Fruit fly (Drosophila melanogaster) whole organism, embryonic: Measurements from ENCODE around the gene CG4970.

Experiments used
- Adf1 ChIP-seq: fragments of 200-800 bp; sonication (Bioruptor generic); IDR thresholded peaks from 2 replicates; pipeline ENCODE4 v1.3.6; 2022; ENCODE audit warnings: missing biosample characterization, missing genetic modification characterization
- CG11398 ChIP-seq: fragments of 200-800 bp; sonication (Bioruptor generic); optimal IDR thresholded peaks from 2 replicates; lab custom pipeline; 2016; ENCODE audit warnings: missing biosample characterization, missing genetic modification characterization
- CG12236 ChIP-seq: fragments of 200-800 bp; sonication (Bioruptor generic); optimal IDR thresholded peaks from 2 replicates; lab custom pipeline; 2016; ENCODE audit warnings: missing biosample characterization, missing genetic modification characterization
- CG12942 ChIP-seq: fragments of 200-800 bp; sonication (Bioruptor generic); optimal IDR thresholded peaks from 3 replicates; lab custom pipeline; 2016; ENCODE audit warnings: missing biosample characterization, missing genetic modification characterization
- CG13296 ChIP-seq: fragments of 200-800 bp; sonication (Bioruptor generic); optimal IDR thresholded peaks from 3 replicates; lab custom pipeline; 2018; ENCODE audit warnings: missing biosample characterization, mild to moderate bottlenecking, missing genetic modification characterization
- CG14050 ChIP-seq: fragments of 200-800 bp; sonication (Bioruptor generic); IDR thresholded peaks from 3 replicates; pipeline ENCODE4 v1.3.6; 2022; ENCODE audit warnings: missing biosample characterization, missing genetic modification characterization
- CG14667 ChIP-seq: fragments of 200-800 bp; sonication (Bioruptor generic); IDR thresholded peaks from 2 replicates; pipeline ENCODE4 v1.3.6; 2022; ENCODE audit warnings: missing biosample characterization, missing genetic modification characterization
- CG15073 ChIP-seq: fragments of 200-800 bp; sonication (Bioruptor generic); optimal IDR thresholded peaks from 2 replicates; lab custom pipeline; 2016; ENCODE audit warnings: missing biosample characterization, missing genetic modification characterization
- CG15479 ChIP-seq: fragments of 200-800 bp; sonication (Bioruptor generic); optimal IDR thresholded peaks from 3 replicates; lab custom pipeline; 2019; ENCODE audit warnings: missing biosample characterization, mild to moderate bottlenecking, missing genetic modification characterization, moderate library complexity
- CG15514 ChIP-seq: fragments of 200-800 bp; sonication (Bioruptor generic); optimal IDR thresholded peaks from 3 replicates; lab custom pipeline; 2017; ENCODE audit warnings: missing biosample characterization, missing genetic modification characterization, mild to moderate bottlenecking, moderate library complexity, missing genetic modification reagents
- CG2116 ChIP-seq: fragments of 200-800 bp; sonication (Bioruptor generic); optimal IDR thresholded peaks from 3 replicates; lab custom pipeline; 2018; ENCODE audit warnings: missing biosample characterization, mild to moderate bottlenecking, missing genetic modification characterization
- CG2129 ChIP-seq: fragments of 200-800 bp; sonication (Bioruptor generic); IDR thresholded peaks from 2 replicates; pipeline ENCODE4 v1.3.6; 2022; ENCODE audit warnings: missing biosample characterization, missing genetic modification characterization; ENCODE audit not compliant: partially characterized antibody
- CG2678 ChIP-seq: fragments of 200-800 bp; sonication (Bioruptor generic); optimal IDR thresholded peaks from 3 replicates; lab custom pipeline; 2019; ENCODE audit warnings: missing biosample characterization, mild to moderate bottlenecking, missing genetic modification characterization, moderate library complexity
- CG34224 ChIP-seq: fragments of 200-800 bp; sonication (Bioruptor generic); IDR thresholded peaks from 3 replicates; pipeline ENCODE4 v1.3.6; 2022; ENCODE audit warnings: missing biosample characterization, missing genetic modification characterization; ENCODE audit not compliant: partially characterized antibody
- CG34376 ChIP-seq: fragments of 200-800 bp; sonication (Bioruptor generic); optimal IDR thresholded peaks from 2 replicates; lab custom pipeline; 2018; ENCODE audit warnings: missing biosample characterization, mild to moderate bottlenecking, missing genetic modification characterization
- CG7556 ChIP-seq: fragments of 200-800 bp; sonication (Bioruptor generic); optimal IDR thresholded peaks from 2 replicates; lab custom pipeline; 2017; ENCODE audit warnings: missing biosample characterization, mild to moderate bottlenecking, missing genetic modification characterization
- CG8765 ChIP-seq: fragments of 200-800 bp; sonication (Bioruptor generic); IDR thresholded peaks from 2 replicates; pipeline ENCODE4 v1.3.6; 2022; ENCODE audit warnings: missing biosample characterization, missing genetic modification characterization
- CG9215 ChIP-seq: fragments of 200-800 bp; sonication (Bioruptor generic); IDR thresholded peaks from 2 replicates; pipeline ENCODE4 v1.3.6; 2022; ENCODE audit warnings: missing biosample characterization, missing genetic modification characterization
- CHES-1-like ChIP-seq: fragments of 200-800 bp; sonication (Bioruptor generic); optimal IDR thresholded peaks from 2 replicates; lab custom pipeline; 2016; ENCODE audit warnings: missing biosample characterization, missing genetic modification characterization
- Dek ChIP-seq: fragments of 200-800 bp; sonication (Bioruptor generic); optimal IDR thresholded peaks from 3 replicates; lab custom pipeline; 2019; ENCODE audit warnings: missing biosample characterization, mild to moderate bottlenecking, missing genetic modification characterization, moderate library complexity
- Dip3 ChIP-seq: fragments of 200-800 bp; sonication (Bioruptor generic); optimal IDR thresholded peaks from 3 replicates; lab custom pipeline; 2016; ENCODE audit warnings: missing biosample characterization, missing genetic modification characterization
- Doc2 ChIP-seq: fragments of 200-800 bp; sonication (Bioruptor generic); IDR thresholded peaks from 2 replicates; pipeline ENCODE4 v1.3.6; 2022; ENCODE audit warnings: missing biosample characterization, missing genetic modification characterization
- Dref ChIP-seq: fragments of 200-800 bp; sonication (Bioruptor generic); IDR thresholded peaks from 2 replicates; pipeline ENCODE4 v1.3.6; 2022; ENCODE audit warnings: missing biosample characterization, missing genetic modification characterization
- Hey ChIP-seq: fragments of 200-800 bp; sonication (Bioruptor generic); optimal IDR thresholded peaks from 3 replicates; lab custom pipeline; 2018; ENCODE audit warnings: missing biosample characterization, mild to moderate bottlenecking, missing genetic modification characterization
- HmgD ChIP-seq: fragments of 200-800 bp; sonication (Bioruptor generic); optimal IDR thresholded peaks from 3 replicates; lab custom pipeline; 2016; ENCODE audit warnings: missing biosample characterization, missing genetic modification characterization
- Hmr ChIP-seq: fragments of 200-800 bp; sonication (Bioruptor generic); optimal IDR thresholded peaks from 3 replicates; lab custom pipeline; 2017; ENCODE audit warnings: mild to moderate bottlenecking, missing biosample characterization, missing genetic modification reagents, missing genetic modification characterization
- Hsf ChIP-seq: fragments of 200-800 bp; sonication (Bioruptor generic); optimal IDR thresholded peaks from 3 replicates; lab custom pipeline; 2016; ENCODE audit warnings: missing biosample characterization, missing genetic modification characterization
- Jarid2 ChIP-seq: fragments of 200-800 bp; sonication (Bioruptor generic); optimal IDR thresholded peaks from 3 replicates; lab custom pipeline; 2017; ENCODE audit warnings: mild to moderate bottlenecking, missing biosample characterization, missing genetic modification reagents, missing genetic modification characterization
- MESR4 ChIP-seq: fragments of 200-800 bp; sonication (Bioruptor generic); optimal IDR thresholded peaks from 2 replicates; lab custom pipeline; 2018; ENCODE audit warnings: missing biosample characterization, mild to moderate bottlenecking, missing genetic modification characterization, moderate library complexity
- NC2α ChIP-seq: fragments of 200-800 bp; sonication (Bioruptor generic); optimal IDR thresholded peaks from 2 replicates; lab custom pipeline; 2016; ENCODE audit warnings: missing biosample characterization, missing genetic modification characterization
- Scr ChIP-seq: fragments of 200-800 bp; sonication (Bioruptor generic); IDR thresholded peaks from 2 replicates; pipeline ENCODE4 v1.3.6; 2022; ENCODE audit warnings: missing biosample characterization, missing genetic modification characterization; ENCODE audit not compliant: partially characterized antibody
- bab2 ChIP-seq: fragments of 200-800 bp; sonication (Bioruptor generic); optimal IDR thresholded peaks from 2 replicates; lab custom pipeline; 2016; ENCODE audit warnings: missing biosample characterization, missing genetic modification characterization
- bcd ChIP-seq: fragments of 200-800 bp; sonication (Bioruptor generic); optimal IDR thresholded peaks from 2 replicates; lab custom pipeline; 2017; ENCODE audit warnings: missing biosample characterization, mild to moderate bottlenecking, missing genetic modification characterization
- bigmax ChIP-seq: fragments of 200-800 bp; sonication (Bioruptor generic); optimal IDR thresholded peaks from 2 replicates; lab custom pipeline; 2018; ENCODE audit warnings: missing biosample characterization, mild to moderate bottlenecking, missing genetic modification characterization
- chn ChIP-seq: fragments of 200-800 bp; sonication (Bioruptor generic); optimal IDR thresholded peaks from 2 replicates; lab custom pipeline; 2016; ENCODE audit warnings: missing biosample characterization, missing genetic modification characterization
- ci ChIP-seq: fragments of 200-800 bp; sonication (Bioruptor generic); IDR thresholded peaks from 3 replicates; pipeline ENCODE4 v1.3.6; 2022; ENCODE audit warnings: missing biosample characterization, missing genetic modification characterization
- croc ChIP-seq: fragments of 200-800 bp; sonication (Bioruptor generic); conservative IDR thresholded peaks from 3 replicates; pipeline ENCODE4 v1.3.6; 2022; ENCODE audit warnings: missing biosample characterization, missing genetic modification characterization
- crol ChIP-seq: fragments of 200-800 bp; sonication (Bioruptor generic); IDR thresholded peaks from 2 replicates; pipeline ENCODE4 v1.3.6; 2022; ENCODE audit warnings: missing biosample characterization, missing genetic modification characterization
- dati ChIP-seq: fragments of 200-800 bp; sonication (Bioruptor generic); IDR thresholded peaks from 2 replicates; pipeline ENCODE4 v1.3.6; 2022; ENCODE audit warnings: missing biosample characterization, missing genetic modification characterization
- ftz-f1 ChIP-seq: fragments of 200-800 bp; sonication (Bioruptor generic); optimal IDR thresholded peaks from 2 replicates; lab custom pipeline; 2016; ENCODE audit warnings: missing biosample characterization, missing genetic modification characterization
- gcm2 ChIP-seq: fragments of 200-800 bp; sonication (Bioruptor generic); optimal IDR thresholded peaks from 2 replicates; lab custom pipeline; 2016; ENCODE audit warnings: missing biosample characterization, missing genetic modification characterization
- kni ChIP-seq: fragments of 200-800 bp; sonication (Bioruptor generic); optimal IDR thresholded peaks from 3 replicates; lab custom pipeline; 2017; ENCODE audit warnings: mild to moderate bottlenecking, missing biosample characterization, missing genetic modification reagents, missing genetic modification characterization
- pfk ChIP-seq: fragments of 200-800 bp; sonication (Bioruptor generic); optimal IDR thresholded peaks from 2 replicates; lab custom pipeline; 2018; ENCODE audit warnings: missing biosample characterization, mild to moderate bottlenecking, missing genetic modification characterization, moderate library complexity
- sna ChIP-seq: fragments of 200-800 bp; sonication (Bioruptor generic); IDR thresholded peaks from 2 replicates; pipeline ENCODE4 v1.3.6; 2022; ENCODE audit warnings: missing biosample characterization, missing genetic modification characterization; ENCODE audit not compliant: partially characterized antibody
- sqz ChIP-seq: fragments of 200-800 bp; sonication (Bioruptor generic); optimal IDR thresholded peaks from 3 replicates; lab custom pipeline; 2018; ENCODE audit warnings: missing biosample characterization, mild to moderate bottlenecking, missing genetic modification characterization
- sug ChIP-seq: fragments of 200-800 bp; optimal IDR thresholded peaks from 2 replicates; lab custom pipeline; 2019; ENCODE audit warnings: missing biosample characterization, mild to moderate bottlenecking, missing genetic modification characterization, moderate library complexity
- tna ChIP-seq: fragments of 200-800 bp; sonication (Bioruptor generic); IDR thresholded peaks from 2 replicates; pipeline ENCODE4 v1.3.6; 2022; ENCODE audit warnings: missing biosample characterization, missing genetic modification characterization; ENCODE audit not compliant: partially characterized antibody
- toy ChIP-seq: fragments of 200-800 bp; sonication (Bioruptor generic); IDR thresholded peaks from 2 replicates; pipeline ENCODE4 v1.3.6; 2022; ENCODE audit warnings: missing biosample characterization, missing genetic modification characterization
- wdn ChIP-seq: fragments of 200-800 bp; sonication (Bioruptor generic); IDR thresholded peaks from 2 replicates; pipeline ENCODE4 v1.3.6; 2022; ENCODE audit warnings: missing biosample characterization, missing genetic modification characterization

Gene CG4970

DNA sequence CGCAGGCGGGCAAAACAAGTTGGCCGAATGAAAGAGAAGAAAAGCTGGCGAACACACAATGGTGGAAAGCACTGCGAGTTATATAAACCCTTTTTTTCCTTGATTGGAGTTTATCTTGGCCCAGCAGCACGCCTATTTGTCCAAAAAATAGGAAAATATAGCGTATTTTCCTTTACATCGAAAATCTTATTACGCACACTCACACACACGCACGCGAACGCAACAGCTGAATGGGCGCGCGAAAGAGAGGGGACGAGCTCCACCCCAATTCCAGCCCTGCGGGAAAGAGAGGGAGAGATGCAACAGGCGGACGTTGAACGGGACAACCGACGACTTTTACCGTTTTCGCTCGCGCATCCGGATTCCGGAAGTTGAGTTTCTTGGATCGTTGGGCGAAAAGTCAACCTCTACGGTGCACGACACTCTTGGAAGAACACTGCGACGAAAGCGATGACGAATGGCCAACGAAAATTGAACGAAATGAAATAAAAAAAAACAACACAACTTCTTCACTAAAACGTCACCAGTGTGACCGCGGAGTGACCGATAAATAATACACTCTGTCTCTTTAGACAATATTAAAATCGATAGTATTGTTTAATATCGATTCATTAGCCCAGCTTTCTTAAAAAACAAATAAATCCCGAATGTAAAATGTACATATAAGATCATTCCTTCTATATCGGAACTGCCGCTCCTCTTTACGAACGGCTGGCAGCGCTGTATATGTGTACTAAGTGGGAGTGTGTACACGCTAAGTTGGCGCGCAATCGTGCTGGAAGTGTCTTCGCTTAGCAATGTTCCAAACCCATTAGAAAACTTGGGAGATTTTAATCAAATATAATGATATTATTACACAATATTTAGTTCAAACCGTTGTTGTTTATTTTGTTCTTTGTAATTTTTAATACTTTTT lies at the start of gene CG4970, which contains the start of gene Dlg5 (continued):
- TF ChIP-seq toy (GFP tag; lab: Robert Waterston, UW): no peak
- no peak for TF ChIP-seq CG34376 (GFP tag; lab: Kevin White, UChicago)
- no peak for TF ChIP-seq CG14050 (GFP tag; lab: Robert Waterston, UW)
- peak; percentile 23 for TF ChIP-seq Hsf (GFP tag; lab: Kevin White, UChicago)
- no peak for TF ChIP-seq CG12236 (GFP tag; lab: Kevin White, UChicago)
- TF ChIP-seq sqz (GFP tag; lab: Kevin White, UChicago): no peak
- peak; percentile 75 for TF ChIP-seq Scr (GFP tag; lab: Robert Waterston, UW)
- TF ChIP-seq CG12942 (GFP tag; lab: Kevin White, UChicago): no peak
- TF ChIP-seq MESR4 (GFP tag; lab: Kevin White, UChicago): peak; percentile 75
- no peak for TF ChIP-seq CHES-1-like (GFP tag; lab: Kevin White, UChicago)
- peak; percentile 85 for TF ChIP-seq chn (GFP tag; lab: Kevin White, UChicago)
- peak; percentile 63 for TF ChIP-seq kni (GFP tag; lab: Kevin White, UChicago)
- TF ChIP-seq Hmr (GFP tag; lab: Kevin White, UChicago): peak; percentile 56
- TF ChIP-seq CG14667 (GFP tag; lab: Robert Waterston, UW): no peak
- TF ChIP-seq ftz-f1 (GFP tag; lab: Kevin White, UChicago): no peak
- no peak for TF ChIP-seq CG8765 (GFP tag; lab: Robert Waterston, UW)
- peak; percentile 60 for TF ChIP-seq HmgD (GFP tag; lab: Kevin White, UChicago)
- peak; percentile 78 for TF ChIP-seq CG2116 (GFP tag; lab: Kevin White, UChicago)
- no peak for TF ChIP-seq croc (GFP tag; lab: Robert Waterston, UW)
- TF ChIP-seq CG11398 (GFP tag; lab: Kevin White, UChicago): no peak
- peak; percentile 34 for TF ChIP-seq Dek (tag; lab: Kevin White, UChicago)
- no peak for TF ChIP-seq wdn (GFP tag; lab: Robert Waterston, UW)
- no peak for TF ChIP-seq Hey (tag; lab: Kevin White, UChicago)
- TF ChIP-seq sug (tag; lab: Kevin White, UChicago): no peak
- TF ChIP-seq dati (GFP tag; lab: Robert Waterston, UW): no peak
- peak; percentile 80 for TF ChIP-seq CG15514 (GFP tag; lab: Kevin White, UChicago)
- TF ChIP-seq crol (GFP tag; lab: Robert Waterston, UW): peak; percentile 69
- peak; percentile 69 for TF ChIP-seq tna (GFP tag; lab: Robert Waterston, UW)
- TF ChIP-seq pfk: no peak
- no peak for TF ChIP-seq bigmax (GFP tag; lab: Kevin White, UChicago)
- no peak for TF ChIP-seq Jarid2
- TF ChIP-seq Dip3 (GFP tag; lab: Kevin White, UChicago): peak; percentile 29
- no peak for TF ChIP-seq Doc2 (GFP tag; lab: Robert Waterston, UW)
- peak; percentile 45; the same call in 1 of the 3 replicates for TF ChIP-seq ci (GFP tag; lab: Robert Waterston, UW)
- TF ChIP-seq CG15073 (GFP tag; lab: Kevin White, UChicago): no peak
- TF ChIP-seq CG34224 (GFP tag; lab: Robert Waterston, UW): no peak; the same call in none of the 3 replicates
- TF ChIP-seq Adf1: no peak
- peak; percentile 43; the same call in 1 of the 2 replicates for TF ChIP-seq CG2129 (GFP tag; lab: Robert Waterston, UW)
- TF ChIP-seq CG13296 (GFP tag; lab: Kevin White, UChicago): no peak
- TF ChIP-seq sna (GFP tag; lab: Robert Waterston, UW): peak; percentile 66; the same call in 1 of the 2 replicates
- no peak for TF ChIP-seq bcd
- TF ChIP-seq bab2 (GFP tag; lab: Kevin White, UChicago): no peak
- no peak for TF ChIP-seq gcm2 (GFP tag; lab: Kevin White, UChicago)
- TF ChIP-seq NC2α: no peak
- peak; percentile 71 for TF ChIP-seq Dref (GFP tag; lab: Robert Waterston, UW)
- no peak for TF ChIP-seq CG9215
- TF ChIP-seq CG2678 (tag; lab: Kevin White, UChicago): no peak
- TF ChIP-seq CG7556 (GFP tag; lab: Kevin White, UChicago): no peak
- TF ChIP-seq CG15479: no peak
